Fruit fly (Drosophila melanogaster) whole organism, pupa: ENCODE measurements around the gene fw.

ENCODE experiments used
- CG14655 ChIP-seq: fragments of 200-800 bp; sonication (Bioruptor generic); optimal IDR thresholded peaks from 3 replicates; lab custom pipeline; 2017; ENCODE audit warnings: mild to moderate bottlenecking, missing biosample characterization, missing genetic modification reagents, missing genetic modification characterization
- CG17806 ChIP-seq: fragments of 200-800 bp; sonication (Bioruptor generic); optimal IDR thresholded peaks from 2 replicates; lab custom pipeline; 2018; ENCODE audit warnings: missing biosample characterization, mild to moderate bottlenecking, missing genetic modification characterization, moderate library complexity
- CG8301 ChIP-seq: fragments of 200-800 bp; sonication (Bioruptor generic); optimal IDR thresholded peaks from 2 replicates; lab custom pipeline; 2018; ENCODE audit warnings: missing biosample characterization, mild to moderate bottlenecking, missing genetic modification characterization
- CG9948 ChIP-seq: fragments of 200-800 bp; sonication (Bioruptor generic); optimal IDR thresholded peaks from 2 replicates; lab custom pipeline; 2018; ENCODE audit warnings: missing biosample characterization, mild to moderate bottlenecking, missing genetic modification characterization, moderate library complexity
- Pif1A ChIP-seq: fragments of 200-800 bp; sonication (Bioruptor generic); optimal IDR thresholded peaks from 3 replicates; lab custom pipeline; 2016; ENCODE audit warnings: missing biosample characterization, missing genetic modification characterization
- Pif1B ChIP-seq: fragments of 200-800 bp; sonication (Bioruptor generic); optimal IDR thresholded peaks from 3 replicates; lab custom pipeline; 2016; ENCODE audit warnings: missing biosample characterization, missing genetic modification characterization

DNA sequence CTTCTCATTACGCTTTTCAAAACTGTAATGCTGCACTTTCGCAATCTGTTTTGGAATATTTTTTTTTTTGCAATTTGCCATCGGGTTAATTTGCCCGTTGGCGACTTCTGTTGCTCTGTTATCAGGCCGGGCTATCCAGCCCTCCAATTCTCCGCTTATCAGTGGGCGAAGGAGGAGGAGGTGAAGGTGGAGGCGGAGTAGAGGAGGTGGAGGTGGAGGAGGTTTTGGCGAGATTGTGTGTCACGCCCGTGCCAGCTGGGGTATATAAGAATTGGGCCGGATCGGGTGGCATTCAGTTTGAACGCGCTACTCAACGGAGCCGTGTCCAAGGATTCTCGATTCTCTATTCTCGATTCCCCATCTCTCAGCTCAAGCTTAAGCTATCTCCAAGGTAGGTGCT, 10.4 kb upstream of the fw start:
- no peak for TF ChIP-seq CG17806
- TF ChIP-seq Pif1A (GFP tag; lab: Kevin White, UChicago) = no peak
- no peak for TF ChIP-seq CG14655
- no peak for TF ChIP-seq CG9948 (tag; lab: Kevin White, UChicago)
- no peak for TF ChIP-seq CG8301
- no peak for TF ChIP-seq Pif1B (GFP tag; lab: Kevin White, UChicago)
